Fruit fly (Drosophila melanogaster): Measurements from ENCODE around the gene Npc2c.

Gene Npc2c

dm6 chr3R:10100498-10101196 is 40.6 kb downstream of the Npc2c start (continued):
- TF ChIP-seq sisA (GFP tag; IDR thresholded peaks at IDR 0.05) (peak; percentile 56), CG12071 (GFP tag; optimal IDR thresholded peaks at IDR 0.05) (peak; percentile 36), sug (tag; optimal IDR thresholded peaks at IDR 0.05) (peak; percentile 56), CG11504 (tag; optimal IDR thresholded peaks at IDR 0.05) (peak; percentile 32), gt (GFP tag; IDR thresholded peaks at IDR 0.05) (no peak), chm (GFP tag; IDR thresholded peaks at IDR 0.05) (0 out of 2 replicates have a peak, but pooled peaks have one; percentile 59), grau (tag; optimal IDR thresholded peaks at IDR 0.05) (peak; percentile 36), Bgb (GFP tag; IDR thresholded peaks at IDR 0.05; ENCODE audit: partially characterized antibody) (peak; percentile 56; the same call in 1 of the 2 replicates), ap (GFP tag; IDR thresholded peaks at IDR 0.05) (no peak)

DNA sequence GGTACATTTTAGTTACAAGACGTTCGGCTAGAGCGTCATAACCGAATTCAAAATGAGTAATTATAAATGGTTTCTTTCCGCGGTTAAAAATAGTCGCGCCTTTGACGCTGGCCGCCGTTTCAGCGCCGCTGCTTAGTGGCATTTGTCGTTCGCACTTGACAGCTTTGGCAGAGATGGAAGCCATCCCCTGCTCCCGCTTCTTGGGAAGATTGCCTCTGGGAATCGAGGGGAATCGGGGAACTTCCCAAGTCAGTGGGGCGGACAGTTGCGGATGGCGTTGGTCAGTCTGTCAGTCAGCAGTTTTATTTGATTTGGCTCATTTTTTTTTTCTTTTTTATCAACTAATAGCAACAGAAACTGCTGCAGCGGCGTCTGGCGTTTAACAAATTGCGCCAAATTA is 46.7 kb downstream of the Npc2c start:
- TF ChIP-seq mam (GFP tag; optimal IDR thresholded peaks at IDR 0.05) (no peak), CG12769 (tag; optimal IDR thresholded peaks at IDR 0.05) (peak; percentile 58), fu2 (GFP tag; optimal IDR thresholded peaks at IDR 0.05) (no peak), sima (GFP tag; optimal IDR thresholded peaks at IDR 0.05) (no peak), sens (GFP tag) (peak; percentile 64), stwl (tag; optimal IDR thresholded peaks at IDR 0.05) (no peak), sc (optimal IDR thresholded peaks at IDR 0.05) (no peak), sc (GFP tag; optimal IDR thresholded peaks at IDR 0.05) (no peak), CG30020 (tag; optimal IDR thresholded peaks at IDR 0.05) (no peak), dpn (GFP tag; optimal IDR thresholded peaks at IDR 0.05) (no peak), crol (GFP tag; IDR thresholded peaks at IDR 0.05) (0 out of 2 replicates have a peak, but pooled peaks have one; percentile 22), ci (GFP tag; IDR thresholded peaks at IDR 0.05) (0 out of 3 replicates have a peak, but pooled peaks have one; percentile 15), CG4820 (GFP tag; optimal IDR thresholded peaks at IDR 0.05) (no peak), CG4854 (GFP tag; optimal IDR thresholded peaks at IDR 0.05) (no peak), salm (tag; optimal IDR thresholded peaks at IDR 0.05) (no peak), bowl (GFP tag; IDR thresholded peaks at IDR 0.05) (no peak), CG17186 (GFP tag; optimal IDR thresholded peaks at IDR 0.05) (no peak), HLH3B (GFP tag; IDR thresholded peaks at IDR 0.05) (no peak), CG4404 (GFP tag; IDR thresholded peaks at IDR 0.05) (no peak), Lim3 (GFP tag; IDR thresholded peaks at IDR 0.05) (no peak), pb (GFP tag; optimal IDR thresholded peaks at IDR 0.05) (no peak), gsb-n (tag; optimal IDR thresholded peaks at IDR 0.05) (no peak), CG5245 (GFP tag; optimal IDR thresholded peaks at IDR 0.05) (no peak), HmgD (GFP tag; optimal IDR thresholded peaks at IDR 0.05) (no peak), Drgx (GFP tag; IDR thresholded peaks at IDR 0.05) (no peak), Scr (GFP tag; IDR thresholded peaks at IDR 0.05; ENCODE audit: partially characterized antibody) (no peak), nerfin-1 (tag; optimal IDR thresholded peaks at IDR 0.05) (no peak), HmgZ (tag; optimal IDR thresholded peaks at IDR 0.05) (no peak), Hmx (GFP tag; optimal IDR thresholded peaks at IDR 0.05) (no peak), CG4328 (GFP tag; optimal IDR thresholded peaks at IDR 0.05) (no peak), btn (GFP tag; optimal IDR thresholded peaks at IDR 0.05) (no peak), Blimp-1 (GFP tag; optimal IDR thresholded peaks at IDR 0.05) (no peak), Nf-YC (tag; optimal IDR thresholded peaks at IDR 0.05) (no peak)

Measured in whole organism, embryonic.